Worm (Caenorhabditis elegans) whole organism, L1 larva: ENCODE results near the gene rpl-12.

ENCODE experiments used
- C04F5.9 ChIP-seq: sonication (generic microtip); optimal IDR thresholded peaks from 2 replicates; lab custom pipeline; 2016; ENCODE audit warnings: missing genetic modification characterization, missing compliant biosample characterization
- C16A3.4 ChIP-seq: fragments of 150-350 bp; optimal IDR thresholded peaks from 2 replicates; lab custom pipeline; 2014; ENCODE audit warnings: missing biosample characterization, missing genetic modification characterization
- C34B4.2 ChIP-seq: sonication (generic microtip); optimal IDR thresholded peaks from 2 replicates; lab custom pipeline; 2017; ENCODE audit warnings: mild to moderate bottlenecking, missing genetic modification characterization, missing compliant biosample characterization
- F16B12.6 ChIP-seq: fragments of 150-350 bp; optimal IDR thresholded peaks from 2 replicates; lab custom pipeline; 2014; ENCODE audit warnings: missing biosample characterization, missing genetic modification characterization
- Y116A8C.19 ChIP-seq: sonication (generic microtip); optimal IDR thresholded peaks from 2 replicates; lab custom pipeline; 2016; ENCODE audit warnings: missing compliant biosample characterization, missing genetic modification characterization, borderline replicate concordance
- aha-1 ChIP-seq: fragments of 150-350 bp; optimal IDR thresholded peaks from 2 replicates; lab custom pipeline; 2014; ENCODE audit warnings: missing biosample characterization, missing genetic modification characterization
- alr-1 ChIP-seq: fragments of 200-800 bp; sonication (Bioruptor generic); optimal IDR thresholded peaks from 2 replicates; lab custom pipeline; 2018; ENCODE audit warnings: borderline replicate concordance, mild to moderate bottlenecking, missing genetic modification characterization, missing compliant biosample characterization
- aly-2 ChIP-seq: fragments of 150-350 bp; optimal IDR thresholded peaks from 2 replicates; lab custom pipeline; 2014; ENCODE audit warnings: missing biosample characterization, missing genetic modification characterization
- ama-1 ChIP-seq: fragments of 150-350 bp; optimal IDR thresholded peaks from 2 replicates; lab custom pipeline; 2014
- blmp-1 ChIP-seq: fragments of 150-350 bp; optimal IDR thresholded peaks from 2 replicates; lab custom pipeline; 2014; ENCODE audit warnings: missing biosample characterization, missing genetic modification characterization
- ceh-8 ChIP-seq: fragments of 200-800 bp; sonication (Bioruptor generic); optimal IDR thresholded peaks from 2 replicates; lab custom pipeline; 2018; ENCODE audit warnings: mild to moderate bottlenecking, missing genetic modification characterization, moderate library complexity, missing compliant biosample characterization
- ceh-82 ChIP-seq, 3 experiments: fragments of 150-350 bp in 1 of 3; sonication (generic microtip) in 2 of 3; optimal IDR thresholded peaks; 2 replicates each; lab custom pipeline; 2014 to 2017; ENCODE audit warnings: missing biosample characterization in 3 of 3, missing genetic modification characterization in 3 of 3
- ceh-88 ChIP-seq: fragments of 200-800 bp; sonication (Bioruptor generic); IDR thresholded peaks from 2 replicates; pipeline ENCODE4 v1.3.6; 2022; ENCODE audit warnings: missing genetic modification characterization, missing compliant biosample characterization
- ceh-90 ChIP-seq: sonication (generic microtip); optimal IDR thresholded peaks from 2 replicates; lab custom pipeline; 2016; ENCODE audit warnings: missing genetic modification characterization, missing compliant biosample characterization
- ces-1 ChIP-seq: fragments of 150-350 bp; optimal IDR thresholded peaks from 2 replicates; lab custom pipeline; 2014; ENCODE audit warnings: missing biosample characterization, missing genetic modification reagents, missing genetic modification characterization
- dpl-1 ChIP-seq, 3 experiments: fragments of 150-350 bp in 2 of 3; sonication (generic microtip) in 1 of 3; optimal IDR thresholded peaks; 2 replicates each; lab custom pipeline; 2014 to 2017; ENCODE audit warnings: missing biosample characterization in 3 of 3, missing genetic modification characterization in 3 of 3, missing genetic modification reagents in 3 of 3
- dsc-1 ChIP-seq: sonication (generic microtip); optimal IDR thresholded peaks from 2 replicates; lab custom pipeline; 2016; ENCODE audit warnings: mild to moderate bottlenecking, missing genetic modification characterization, missing compliant biosample characterization
- efl-1 ChIP-seq, 4 experiments: fragments of 150-350 bp; optimal IDR thresholded peaks in 3 of 4; peaks in 1 of 4; 1 replicate in 1 of 4; 2 replicates in 3 of 4; lab custom pipeline; 2014; ENCODE audit warnings: missing biosample characterization in 2 of 4, missing genetic modification characterization in 2 of 4, missing genetic modification reagents in 2 of 4
- efl-3 ChIP-seq: fragments of 200-800 bp; sonication (Bioruptor generic); optimal IDR thresholded peaks from 2 replicates; lab custom pipeline; 2018; ENCODE audit warnings: mild to moderate bottlenecking, missing genetic modification characterization, missing compliant biosample characterization
- egl-13 ChIP-seq: sonication (generic microtip); optimal IDR thresholded peaks from 2 replicates; lab custom pipeline; 2016; ENCODE audit warnings: missing genotype, missing genetic modification reagents, missing genetic modification characterization, missing compliant biosample characterization
- egl-27 ChIP-seq, 2 experiments: fragments of 150-350 bp in 1 of 2; sonication (generic microtip); optimal IDR thresholded peaks; 3 replicates each; lab custom pipeline; 2017 to 2018; ENCODE audit warnings: missing biosample characterization in 2 of 2, missing genetic modification characterization in 2 of 2, missing genetic modification reagents in 2 of 2
- ets-5 ChIP-seq: fragments of 200-800 bp; sonication (Bioruptor generic); IDR thresholded peaks from 2 replicates; pipeline ENCODE4 v1.3.6; 2022; ENCODE audit warnings: missing genetic modification characterization, missing compliant biosample characterization
- fkh-10 ChIP-seq: sonication (generic microtip); optimal IDR thresholded peaks from 2 replicates; lab custom pipeline; 2017; ENCODE audit warnings: missing biosample characterization, missing genetic modification reagents, missing genetic modification characterization
- fkh-8 ChIP-seq: sonication (generic microtip); optimal IDR thresholded peaks from 2 replicates; lab custom pipeline; 2016; ENCODE audit warnings: mild to moderate bottlenecking, missing genetic modification characterization, missing compliant biosample characterization
- fos-1 ChIP-seq: fragments of 150-350 bp; optimal IDR thresholded peaks from 2 replicates; lab custom pipeline; 2014; ENCODE audit warnings: missing biosample characterization, missing genetic modification characterization
- grh-1 ChIP-seq: fragments of 200-800 bp; sonication (Bioruptor generic); IDR thresholded peaks from 2 replicates; pipeline ENCODE4 v1.3.6; 2022; ENCODE audit warnings: missing genetic modification reagents, missing genetic modification characterization, missing compliant biosample characterization
- hlh-17 ChIP-seq: fragments of 200-800 bp; sonication (Bioruptor generic); optimal IDR thresholded peaks from 2 replicates; lab custom pipeline; 2018; ENCODE audit warnings: missing genetic modification characterization, mild to moderate bottlenecking, missing compliant biosample characterization, moderate library complexity, borderline replicate concordance
- jun-1 ChIP-seq: fragments of 150-350 bp; optimal IDR thresholded peaks from 2 replicates; lab custom pipeline; 2014; ENCODE audit warnings: missing biosample characterization, missing genetic modification reagents, missing genetic modification characterization
- lin-13 ChIP-seq: fragments of 150-350 bp; optimal IDR thresholded peaks from 2 replicates; lab custom pipeline; 2014; ENCODE audit warnings: missing biosample characterization, missing genetic modification reagents, missing genetic modification characterization
- lin-35 ChIP-seq, 2 experiments: fragments of 150-350 bp; optimal IDR thresholded peaks; 2 replicates each; lab custom pipeline; 2014; ENCODE audit warnings: missing biosample characterization in 2 of 2, missing genetic modification characterization in 2 of 2, missing genetic modification reagents in 2 of 2
- lir-3 ChIP-seq: sonication (generic microtip); optimal IDR thresholded peaks from 2 replicates; lab custom pipeline; 2016; ENCODE audit warnings: mild to moderate bottlenecking, missing genetic modification characterization, moderate library complexity, missing compliant biosample characterization; ENCODE audit not compliant: poor library complexity
- mab-9 ChIP-seq: fragments of 200-800 bp; sonication (Bioruptor generic); IDR thresholded peaks from 2 replicates; pipeline ENCODE4 v1.3.6; 2022; ENCODE audit warnings: missing genetic modification reagents, missing genetic modification characterization, missing compliant biosample characterization
- mep-1 ChIP-seq: fragments of 150-350 bp; optimal IDR thresholded peaks from 2 replicates; lab custom pipeline; 2014; ENCODE audit warnings: missing biosample characterization, missing genetic modification characterization
- nhr-11 ChIP-seq: fragments of 150-350 bp; optimal IDR thresholded peaks from 2 replicates; lab custom pipeline; 2014; ENCODE audit warnings: missing biosample characterization, missing genetic modification characterization
- nhr-12 ChIP-seq: sonication (generic microtip); optimal IDR thresholded peaks from 2 replicates; lab custom pipeline; 2017; ENCODE audit warnings: missing biosample characterization, missing genetic modification characterization
- nhr-20 ChIP-seq: sonication (generic microtip); optimal IDR thresholded peaks from 2 replicates; lab custom pipeline; 2016; ENCODE audit warnings: mild to moderate bottlenecking, missing genetic modification characterization, missing compliant biosample characterization
- nhr-237 ChIP-seq: fragments of 150-350 bp; optimal IDR thresholded peaks from 2 replicates; lab custom pipeline; 2014; ENCODE audit warnings: missing biosample characterization, missing genetic modification characterization
- nhr-47 ChIP-seq: sonication (generic microtip); optimal IDR thresholded peaks from 2 replicates; lab custom pipeline; 2016; ENCODE audit warnings: mild to moderate bottlenecking, missing genetic modification characterization, moderate library complexity, missing compliant biosample characterization
- nhr-76 ChIP-seq: sonication (generic microtip); optimal IDR thresholded peaks from 2 replicates; lab custom pipeline; 2017; ENCODE audit warnings: missing biosample characterization, missing genetic modification characterization
- nhr-77 ChIP-seq: fragments of 150-350 bp; optimal IDR thresholded peaks from 2 replicates; lab custom pipeline; 2014; ENCODE audit warnings: missing biosample characterization, missing genetic modification characterization
- nhr-90 ChIP-seq: sonication (generic microtip); optimal IDR thresholded peaks from 2 replicates; lab custom pipeline; 2016; ENCODE audit warnings: mild to moderate bottlenecking, missing genetic modification characterization, missing compliant biosample characterization; ENCODE audit not compliant: poor library complexity
- rnt-1 ChIP-seq: sonication (generic microtip); optimal IDR thresholded peaks from 2 replicates; lab custom pipeline; 2016; ENCODE audit warnings: mild to moderate bottlenecking, missing genetic modification characterization, moderate library complexity, missing compliant biosample characterization
- skn-1 ChIP-seq: fragments of 150-350 bp; optimal IDR thresholded peaks from 2 replicates; lab custom pipeline; 2014; ENCODE audit warnings: missing biosample characterization, missing genetic modification characterization
- snpc-4 ChIP-seq: fragments of 150-350 bp; optimal IDR thresholded peaks from 2 replicates; lab custom pipeline; 2014; ENCODE audit warnings: missing biosample characterization, missing genetic modification characterization
- snu-23 ChIP-seq: sonication (generic microtip); optimal IDR thresholded peaks from 2 replicates; lab custom pipeline; 2016; ENCODE audit warnings: missing genetic modification characterization, missing compliant biosample characterization
- sox-4 ChIP-seq: sonication (generic microtip); optimal IDR thresholded peaks from 2 replicates; lab custom pipeline; 2016; ENCODE audit warnings: missing genetic modification characterization, missing compliant biosample characterization
- sup-37 ChIP-seq: fragments of 200-800 bp; sonication (Bioruptor generic); optimal IDR thresholded peaks from 2 replicates; lab custom pipeline; 2018; ENCODE audit warnings: mild to moderate bottlenecking, missing genetic modification characterization, missing compliant biosample characterization
- swsn-7 ChIP-seq: sonication (generic microtip); optimal IDR thresholded peaks from 2 replicates; lab custom pipeline; 2016; ENCODE audit warnings: missing genetic modification characterization, missing compliant biosample characterization
- tlp-1 ChIP-seq: fragments of 150-350 bp; optimal IDR thresholded peaks from 2 replicates; lab custom pipeline; 2014; ENCODE audit warnings: missing biosample characterization, missing genetic modification characterization
- unc-130 ChIP-seq: fragments of 150-350 bp; optimal IDR thresholded peaks from 2 replicates; lab custom pipeline; 2017; ENCODE audit warnings: missing biosample characterization, missing genetic modification characterization, inconsistent platforms
- unc-62 ChIP-seq: fragments of 150-350 bp; optimal IDR thresholded peaks from 2 replicates; lab custom pipeline; 2014; ENCODE audit warnings: missing biosample characterization, missing genetic modification reagents, missing genetic modification characterization
- unc-98 ChIP-seq: fragments of 200-800 bp; sonication (Bioruptor generic); IDR thresholded peaks from 2 replicates; pipeline ENCODE4 v1.3.6; 2022; ENCODE audit warnings: missing genetic modification characterization, missing compliant biosample characterization
- zag-1 ChIP-seq: fragments of 150-350 bp; optimal IDR thresholded peaks from 2 replicates; lab custom pipeline; 2014; ENCODE audit warnings: missing biosample characterization, missing genetic modification characterization
- ztf-4 ChIP-seq: fragments of 150-350 bp; optimal IDR thresholded peaks from 2 replicates; lab custom pipeline; 2014; ENCODE audit warnings: missing biosample characterization, missing genetic modification characterization

rpl-12 gene

DNA sequence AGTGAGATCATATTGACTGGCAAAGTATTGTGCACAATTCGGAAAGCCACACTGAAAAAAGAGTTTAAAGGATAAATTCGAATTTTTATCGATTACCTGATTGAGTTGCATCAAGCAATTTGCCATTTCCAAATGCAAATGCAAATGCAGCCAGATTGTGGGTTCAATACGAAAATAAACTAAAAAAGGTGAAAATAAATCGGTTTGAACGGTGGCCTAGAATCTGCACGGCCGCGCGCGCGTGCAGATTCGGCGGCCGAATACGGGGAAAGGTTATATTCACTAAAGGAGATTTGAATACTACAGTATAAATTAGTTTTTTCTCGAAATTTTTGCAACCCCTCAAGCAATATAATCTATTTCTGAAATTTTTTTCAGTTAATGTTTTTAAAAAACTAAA, 48.9 kb upstream of the rpl-12 start, which contains the start of gene Y67H2A.10:
TSS of gene Y67H2A.10 (minus strand) at position 184 of the 400 bp plus-strand sequence.
- TF ChIP-seq ceh-90 (tag; lab: Kevin White, UChicago) (peak; percentile 44), lin-13 (GFP tag; lab: Kevin White, UChicago) (no peak), F16B12.6 (tag; lab: Kevin White, UChicago) (no peak), dpl-1 (GFP tag; optimal IDR thresholded peaks at IDR 0.05; lab: Kevin White, UChicago) (peak in 2 of 3 experiments; percentile 32 to 47), rnt-1 (tag; lab: Kevin White, UChicago) (peak; percentile 72), nhr-90 (tag; lab: Kevin White, UChicago) (no peak), skn-1 (tag; lab: Kevin White, UChicago) (peak; percentile 6), ceh-8 (GFP tag; lab: Kevin White, UChicago) (no peak), blmp-1 (tag; lab: Kevin White, UChicago) (no peak), snpc-4 (tag; lab: Kevin White, UChicago) (no peak), fkh-8 (tag; lab: Kevin White, UChicago) (no peak), swsn-7 (tag; lab: Kevin White, UChicago) (no peak), lin-35 (GFP tag; optimal IDR thresholded peaks at IDR 0.05; lab: Kevin White, UChicago) (peak; percentile 19 to 23), efl-1 (optimal IDR thresholded peaks at IDR 0.05; lab: Kevin White, UChicago) (peak; percentile 23 to 32), efl-1 (GFP tag; optimal IDR thresholded peaks at IDR 0.05 in 1 of 2; lab: Kevin White, UChicago) (peak in 1 of 2 experiments; percentile 52), tlp-1 (no peak), ceh-82 (tag; optimal IDR thresholded peaks at IDR 0.05; lab: Kevin White, UChicago) (no peak), nhr-76 (tag; lab: Kevin White, UChicago) (no peak), dsc-1 (tag; lab: Kevin White, UChicago) (no peak), ceh-88 (GFP tag; lab: Robert Waterston, UW) (no peak), egl-13 (tag; lab: Kevin White, UChicago) (no peak), jun-1 (tag; lab: Kevin White, UChicago) (no peak), grh-1 (GFP tag; lab: Robert Waterston, UW) (no peak), nhr-12 (tag; lab: Kevin White, UChicago) (no peak), snu-23 (GFP tag; lab: Kevin White, UChicago) (no peak), ama-1 (lab: Kevin White, UChicago) (no peak), efl-3 (GFP tag; lab: Kevin White, UChicago) (no peak), unc-62 (GFP tag; lab: Kevin White, UChicago) (no peak), C16A3.4 (tag; lab: Kevin White, UChicago) (no peak), nhr-11 (no peak), unc-130 (tag; lab: Kevin White, UChicago) (no peak), egl-27 (tag; optimal IDR thresholded peaks at IDR 0.05; lab: Kevin White, UChicago) (no peak), ces-1 (GFP tag; lab: Kevin White, UChicago) (no peak), lir-3 (tag; lab: Kevin White, UChicago) (peak; percentile 49), ets-5 (GFP tag; lab: Robert Waterston, UW) (no peak), nhr-20 (tag; lab: Kevin White, UChicago) (no peak), nhr-47 (tag; lab: Kevin White, UChicago) (no peak), zag-1 (no peak), sox-4 (tag; lab: Kevin White, UChicago) (no peak), nhr-77 (tag; lab: Kevin White, UChicago) (no peak), nhr-237 (tag; lab: Kevin White, UChicago) (no peak), Y116A8C.19 (tag; lab: Kevin White, UChicago) (no peak), unc-98 (no peak), C04F5.9 (no peak), aha-1 (tag; lab: Kevin White, UChicago) (no peak), C34B4.2 (tag; lab: Kevin White, UChicago) (no peak), sup-37 (GFP tag; lab: Kevin White, UChicago) (no peak), ztf-4 (tag; lab: Kevin White, UChicago) (no peak), fkh-10 (GFP tag; lab: Kevin White, UChicago) (no peak), alr-1 (tag; lab: Kevin White, UChicago) (no peak), hlh-17 (no peak), aly-2 (tag; lab: Kevin White, UChicago) (no peak), mab-9 (no peak), fos-1 (tag; lab: Kevin White, UChicago) (no peak), mep-1 (tag; lab: Kevin White, UChicago) (peak; percentile 49)
